Worm (Caenorhabditis elegans): ENCODE results near the gene fbxb-108.

- TF ChIP-seq him-1 (tag; optimal IDR thresholded peaks at IDR 0.05) (no peak), W03F9.2 (tag; optimal IDR thresholded peaks at IDR 0.05) (no peak)
Measured at ce11 chrII:2756351-2756750, 8.4 kb upstream of the fbxb-108 start.

Measured in whole organism, L4/young adult.